Fruit fly (Drosophila melanogaster) S2 (cell line): ENCODE results near the gene aux.

Source experiments
- CG8478 ChIP-seq: fragments of >200 bp; optimal IDR thresholded peaks from 2 replicates; lab custom pipeline; 2018
- CTCF ChIP-seq, 2 experiments: fragments of >200 bp; optimal IDR thresholded peaks; 2 replicates each; lab custom pipeline; 2018

dm6 chr3R:4229137-4229764, 17.7 kb downstream of the aux start, which contains the start of gene DhpD:
- TF ChIP-seq CTCF (optimal IDR thresholded peaks at IDR 0.05; lab: Kevin White, UChicago): no peak
- TF ChIP-seq CG8478: no peak
